Worm (Caenorhabditis elegans) whole organism, late embryonic: ENCODE results near the gene str-118.

ENCODE experiments used
- F13H6.1 ChIP-seq: sonication (generic microtip); optimal IDR thresholded peaks from 2 replicates; lab custom pipeline; 2016; ENCODE audit warnings: missing genetic modification characterization, missing compliant biosample characterization
- K02D7.2 ChIP-seq: sonication (generic microtip); optimal IDR thresholded peaks from 2 replicates; lab custom pipeline; 2017; ENCODE audit warnings: mild to moderate bottlenecking, missing genetic modification characterization, missing compliant biosample characterization
- Y22D7AL.16 ChIP-seq: sonication (generic microtip); optimal IDR thresholded peaks from 2 replicates; lab custom pipeline; 2016; ENCODE audit warnings: missing genetic modification characterization, missing compliant biosample characterization
- ahr-1 ChIP-seq: sonication (generic microtip); optimal IDR thresholded peaks from 2 replicates; lab custom pipeline; 2016; ENCODE audit warnings: missing genetic modification characterization, missing compliant biosample characterization
- ama-1 ChIP-seq: fragments of 150-350 bp; optimal IDR thresholded peaks from 2 replicates; lab custom pipeline; 2014
- ceh-14 ChIP-seq: sonication (generic microtip); optimal IDR thresholded peaks from 2 replicates; lab custom pipeline; 2016; ENCODE audit warnings: missing genotype, missing genetic modification characterization, missing compliant biosample characterization
- ceh-18 ChIP-seq: sonication (generic microtip); optimal IDR thresholded peaks from 2 replicates; lab custom pipeline; 2016; ENCODE audit warnings: missing genetic modification characterization, missing compliant biosample characterization
- ceh-19 ChIP-seq: fragments of 200-800 bp; sonication (Bioruptor generic); optimal IDR thresholded peaks from 2 replicates; lab custom pipeline; 2018; ENCODE audit warnings: mild to moderate bottlenecking, missing genetic modification characterization, missing compliant biosample characterization
- ceh-2 ChIP-seq: sonication (generic microtip); optimal IDR thresholded peaks from 2 replicates; lab custom pipeline; 2016; ENCODE audit warnings: missing genotype, missing genetic modification characterization, missing compliant biosample characterization
- ceh-22 ChIP-seq: sonication (generic microtip); optimal IDR thresholded peaks from 2 replicates; lab custom pipeline; 2017; ENCODE audit warnings: missing biosample characterization, missing genetic modification characterization
- ceh-30 ChIP-seq: fragments of 150-350 bp; optimal IDR thresholded peaks from 2 replicates; lab custom pipeline; 2014; ENCODE audit warnings: missing biosample characterization, missing genetic modification characterization
- ceh-31 ChIP-seq: sonication (generic microtip); optimal IDR thresholded peaks from 2 replicates; lab custom pipeline; 2016; ENCODE audit warnings: missing genetic modification characterization, missing compliant biosample characterization
- dmd-4 ChIP-seq: sonication (generic microtip); optimal IDR thresholded peaks from 2 replicates; lab custom pipeline; 2016; ENCODE audit warnings: borderline replicate concordance, missing genetic modification characterization, missing compliant biosample characterization
- elt-2 ChIP-seq: sonication (generic microtip); optimal IDR thresholded peaks from 2 replicates; lab custom pipeline; 2016; ENCODE audit warnings: missing genetic modification reagents, missing genetic modification characterization, missing compliant biosample characterization
- elt-4 ChIP-seq: sonication (generic microtip); optimal IDR thresholded peaks from 2 replicates; lab custom pipeline; 2016; ENCODE audit warnings: missing genetic modification characterization, missing compliant biosample characterization
- ets-4 ChIP-seq: sonication (generic microtip); optimal IDR thresholded peaks from 2 replicates; lab custom pipeline; 2016; ENCODE audit warnings: missing genetic modification characterization, missing compliant biosample characterization
- fax-1 ChIP-seq: sonication (generic microtip); optimal IDR thresholded peaks from 2 replicates; lab custom pipeline; 2016; ENCODE audit warnings: missing genotype, missing genetic modification characterization, missing compliant biosample characterization
- fkh-10 ChIP-seq: fragments of 150-350 bp; optimal IDR thresholded peaks from 2 replicates; lab custom pipeline; 2014; ENCODE audit warnings: missing biosample characterization, missing genetic modification reagents, missing genetic modification characterization
- gmeb-2 ChIP-seq: sonication (generic microtip); optimal IDR thresholded peaks from 2 replicates; lab custom pipeline; 2016; ENCODE audit warnings: missing genetic modification characterization, inconsistent platforms, missing compliant biosample characterization
- hlh-15 ChIP-seq: sonication (generic microtip); optimal IDR thresholded peaks from 2 replicates; lab custom pipeline; 2016; ENCODE audit warnings: missing genetic modification characterization, missing compliant biosample characterization
- hlh-30 ChIP-seq: sonication (generic microtip); optimal IDR thresholded peaks from 2 replicates; lab custom pipeline; 2017; ENCODE audit warnings: antibody characterized with exemption, missing genetic modification characterization, missing compliant biosample characterization; ENCODE audit not compliant: insufficient read depth
- hlh-6 ChIP-seq: sonication (generic microtip); optimal IDR thresholded peaks from 2 replicates; lab custom pipeline; 2016; ENCODE audit warnings: missing genotype, missing genetic modification characterization, missing compliant biosample characterization
- lin-11 ChIP-seq: fragments of 200-800 bp; sonication (Bioruptor generic); optimal IDR thresholded peaks from 2 replicates; lab custom pipeline; 2018; ENCODE audit warnings: mild to moderate bottlenecking, missing genetic modification characterization, missing compliant biosample characterization
- mec-3 ChIP-seq: sonication (generic microtip); optimal IDR thresholded peaks from 2 replicates; lab custom pipeline; 2016; ENCODE audit warnings: borderline replicate concordance, missing genetic modification characterization, missing compliant biosample characterization
- nhr-11 ChIP-seq: fragments of 150-350 bp; optimal IDR thresholded peaks from 2 replicates; lab custom pipeline; 2014; ENCODE audit warnings: missing biosample characterization, missing genetic modification characterization
- nhr-232 ChIP-seq: sonication (generic microtip); optimal IDR thresholded peaks from 2 replicates; lab custom pipeline; 2016; ENCODE audit warnings: missing genetic modification characterization, missing compliant biosample characterization
- npax-4 ChIP-seq: sonication (generic microtip); optimal IDR thresholded peaks from 2 replicates; lab custom pipeline; 2016; ENCODE audit warnings: missing genetic modification characterization, missing compliant biosample characterization
- pat-9 ChIP-seq: fragments of 200-800 bp; sonication (Bioruptor generic); optimal IDR thresholded peaks from 2 replicates; lab custom pipeline; 2018; ENCODE audit warnings: mild to moderate bottlenecking, missing genetic modification characterization, moderate library complexity, missing compliant biosample characterization
- pqm-1 ChIP-seq: sonication (generic microtip); optimal IDR thresholded peaks from 2 replicates; lab custom pipeline; 2016; ENCODE audit warnings: missing genetic modification characterization, missing compliant biosample characterization
- sdc-2 ChIP-seq: sonication (generic microtip); optimal IDR thresholded peaks from 2 replicates; lab custom pipeline; 2016; ENCODE audit warnings: missing genotype, missing genetic modification characterization, missing compliant biosample characterization
- tbx-2 ChIP-seq: sonication (generic microtip); optimal IDR thresholded peaks from 2 replicates; lab custom pipeline; 2016; ENCODE audit warnings: missing genetic modification characterization, missing compliant biosample characterization
- tbx-7 ChIP-seq: sonication (generic microtip); optimal IDR thresholded peaks from 2 replicates; lab custom pipeline; 2016; ENCODE audit warnings: missing genotype, missing genetic modification characterization, missing compliant biosample characterization
- ttx-3 ChIP-seq: sonication (generic microtip); optimal IDR thresholded peaks from 2 replicates; lab custom pipeline; 2016; ENCODE audit warnings: missing genetic modification reagents, missing genetic modification characterization, missing compliant biosample characterization
- unc-3 ChIP-seq, 2 experiments: fragments of 200-800 bp in 1 of 2; sonication (Bioruptor generic) in 1 of 2; sonication (generic microtip) in 1 of 2; conservative IDR thresholded peaks in 1 of 2; optimal IDR thresholded peaks in 1 of 2; 2 replicates each; pipeline versions ENCODE4 v1.3.6 to Lab custom; 2016 to 2022; ENCODE audit warnings: missing compliant biosample characterization in 2 of 2, missing genetic modification characterization in 2 of 2, missing genetic modification reagents in 1 of 2
- unc-42 ChIP-seq: sonication (generic microtip); optimal IDR thresholded peaks from 2 replicates; lab custom pipeline; 2016; ENCODE audit warnings: missing genotype, missing genetic modification characterization, missing compliant biosample characterization
- unc-55 ChIP-seq: sonication (generic microtip); optimal IDR thresholded peaks from 2 replicates; lab custom pipeline; 2017; ENCODE audit warnings: missing biosample characterization, missing genetic modification reagents, missing genetic modification characterization
- unc-86 ChIP-seq: sonication (generic microtip); optimal IDR thresholded peaks from 2 replicates; lab custom pipeline; 2016; ENCODE audit warnings: missing genetic modification characterization, missing compliant biosample characterization
- ztf-16 ChIP-seq: sonication (generic microtip); optimal IDR thresholded peaks from 2 replicates; lab custom pipeline; 2017; ENCODE audit warnings: missing genetic modification characterization, missing compliant biosample characterization

str-118 gene

ce11 chrV:10086141-10086540 is 34.2 kb downstream of the str-118 start:
- no peak for TF ChIP-seq hlh-6 (tag; lab: Kevin White, UChicago)
- TF ChIP-seq unc-3 (GFP tag; conservative IDR thresholded peaks at IDR 0.05; lab: Robert Waterston, UW), result no peak
- TF ChIP-seq unc-3 (tag; optimal IDR thresholded peaks at IDR 0.05; lab: Kevin White, UChicago), result no peak
- no peak for TF ChIP-seq ets-4 (tag; lab: Kevin White, UChicago)
- no peak for TF ChIP-seq ama-1 (lab: Kevin White, UChicago)
- TF ChIP-seq unc-86 (tag; lab: Kevin White, UChicago), result no peak
- TF ChIP-seq npax-4, result no peak

ce11 chrV:10087103-10087502 is 35.1 kb downstream of the str-118 start, which contains the start of gene R04B5.5:
R04B5.5 (plus strand) TSS chrV:10087480.
- no peak for TF ChIP-seq ahr-1 (tag; lab: Kevin White, UChicago)
- TF ChIP-seq tbx-7 (tag; lab: Kevin White, UChicago), result no peak
- TF ChIP-seq ztf-16, result no peak
- peak; percentile 59 for TF ChIP-seq ceh-30
- TF ChIP-seq ceh-18 (tag; lab: Kevin White, UChicago), result no peak
- no peak for TF ChIP-seq ceh-31 (tag; lab: Kevin White, UChicago)
- TF ChIP-seq elt-2 (tag; lab: Kevin White, UChicago), result peak; percentile 95
- no peak for TF ChIP-seq lin-11
- TF ChIP-seq unc-55 (GFP tag; lab: Kevin White, UChicago), result peak; percentile 1
- TF ChIP-seq pqm-1, result no peak

ce11 chrV:10090461-10090860 is 38.5 kb downstream of the str-118 start, which contains the start of gene R04B5.7:
R04B5.7 (minus strand) TSS chrV:10090561.
- no peak for TF ChIP-seq unc-42
- no peak for TF ChIP-seq tbx-2 (tag; lab: Kevin White, UChicago)

ce11 chrV:10091152-10091551 is 39.2 kb downstream of the str-118 start, which contains the start of gene R04B5.11:
R04B5.11 (minus strand) TSS chrV:10091252.
- TF ChIP-seq fkh-10 (GFP tag; lab: Kevin White, UChicago) (no peak), ttx-3 (tag; lab: Kevin White, UChicago) (no peak), hlh-30 (tag; lab: Kevin White, UChicago) (no peak), mec-3 (tag; lab: Kevin White, UChicago) (no peak), ceh-2 (tag; lab: Kevin White, UChicago) (no peak), fax-1 (tag; lab: Kevin White, UChicago) (no peak), ceh-14 (no peak), tbx-2 (tag; lab: Kevin White, UChicago) (no peak), gmeb-2 (tag; lab: Kevin White, UChicago) (no peak), K02D7.2 (tag; lab: Kevin White, UChicago) (no peak), unc-86 (tag; lab: Kevin White, UChicago) (no peak), ceh-22 (tag; lab: Kevin White, UChicago) (no peak), elt-4 (tag; lab: Kevin White, UChicago) (no peak), ceh-30 (no peak), pat-9 (no peak)
- TF ChIP-seq, all 69 proteins: peak for 0

- TF ChIP-seq unc-3 (GFP tag; conservative IDR thresholded peaks at IDR 0.05; lab: Robert Waterston, UW) (no peak), unc-3 (tag; optimal IDR thresholded peaks at IDR 0.05; lab: Kevin White, UChicago) (no peak), nhr-11 (tag; lab: Kevin White, UChicago) (no peak), sdc-2 (tag; lab: Kevin White, UChicago) (no peak), Y22D7AL.16 (tag; lab: Kevin White, UChicago) (no peak), F13H6.1 (tag; lab: Kevin White, UChicago) (no peak), lin-11 (no peak), ceh-19 (no peak), hlh-15 (no peak), tbx-7 (tag; lab: Kevin White, UChicago) (no peak), nhr-232 (no peak), unc-86 (tag; lab: Kevin White, UChicago) (no peak), dmd-4 (no peak), ahr-1 (tag; lab: Kevin White, UChicago) (no peak), ttx-3 (tag; lab: Kevin White, UChicago) (no peak), hlh-30 (tag; lab: Kevin White, UChicago) (no peak), gmeb-2 (tag; lab: Kevin White, UChicago) (no peak)
These were observed 42.4 kb downstream of the str-118 start, which contains the start of gene srd-49 for ce11 chrV:10094374-10094773. srd-49 (plus strand) TSS chrV:10094674.
